Worm (Caenorhabditis elegans) whole organism, L2 larva: Measurements from ENCODE around the gene R05G9.1.

Source experiments
- ama-1 ChIP-seq: fragments of 150-350 bp; optimal IDR thresholded peaks from 2 replicates; lab custom pipeline; 2018; ENCODE audit warnings: inconsistent platforms
- dmd-4 ChIP-seq: sonication (generic microtip); optimal IDR thresholded peaks from 2 replicates; lab custom pipeline; 2017; ENCODE audit warnings: missing biosample characterization, missing genetic modification characterization
- lin-13 ChIP-seq: fragments of 150-350 bp; optimal IDR thresholded peaks from 2 replicates; lab custom pipeline; 2014; ENCODE audit warnings: missing biosample characterization, missing genetic modification reagents, missing genetic modification characterization
- mdl-1 ChIP-seq, 2 experiments: fragments of 150-350 bp in 1 of 2; sonication (generic microtip) in 1 of 2; optimal IDR thresholded peaks; 2 replicates each; lab custom pipeline; 2017; ENCODE audit warnings: missing biosample characterization in 2 of 2, missing genetic modification characterization in 2 of 2
- nhr-12 ChIP-seq: fragments of 150-350 bp; optimal IDR thresholded peaks from 2 replicates; lab custom pipeline; 2014; ENCODE audit warnings: missing biosample characterization, missing genetic modification characterization
- nhr-237 ChIP-seq: fragments of 150-350 bp; optimal IDR thresholded peaks from 2 replicates; lab custom pipeline; 2014; ENCODE audit warnings: missing biosample characterization, missing genetic modification characterization
- snpc-4 ChIP-seq: fragments of 150-350 bp; optimal IDR thresholded peaks from 2 replicates; lab custom pipeline; 2014; ENCODE audit warnings: missing biosample characterization, missing genetic modification characterization

ce11 chrII:6470985-6471384 lies 32.0 kb upstream of the R05G9.1 start, which contains the start of gene dgk-5:
- no peak for TF ChIP-seq nhr-237 (tag; lab: Kevin White, UChicago)
- no peak for TF ChIP-seq nhr-12 (tag; lab: Kevin White, UChicago)
- no peak for TF ChIP-seq lin-13 (GFP tag; lab: Kevin White, UChicago)
- no peak for TF ChIP-seq dmd-4
- no peak for TF ChIP-seq snpc-4 (tag; lab: Kevin White, UChicago)
- no peak for TF ChIP-seq mdl-1 (tag; optimal IDR thresholded peaks at IDR 0.05; lab: Kevin White, UChicago)
- no peak for TF ChIP-seq ama-1
